Worm (Caenorhabditis elegans) whole organism, mixed stage, embryonic: ENCODE measurements around the gene ntr-2.

ENCODE experiments used
- ceh-43 ChIP-seq: fragments of 200-800 bp; sonication (Bioruptor generic); optimal IDR thresholded peaks from 2 replicates; lab custom pipeline; 2018; ENCODE audit warnings: mild to moderate bottlenecking, missing genetic modification characterization, moderate library complexity, missing compliant biosample characterization
- snpc-4 ChIP-seq: fragments of 150-350 bp; optimal IDR thresholded peaks from 2 replicates; lab custom pipeline; 2014; ENCODE audit warnings: missing biosample characterization, missing genetic modification characterization
- unc-62 ChIP-seq: fragments of 150-350 bp; optimal IDR thresholded peaks from 2 replicates; lab custom pipeline; 2014; ENCODE audit warnings: missing biosample characterization, missing genetic modification reagents, missing genetic modification characterization
- zip-8 ChIP-seq: fragments of 150-350 bp; optimal IDR thresholded peaks from 2 replicates; lab custom pipeline; 2014; ENCODE audit warnings: missing biosample characterization, missing genetic modification characterization

- TF ChIP-seq unc-62 (GFP tag; lab: Kevin White, UChicago) (no peak), ceh-43 (no peak), snpc-4 (no peak), zip-8 (tag; lab: Kevin White, UChicago) (no peak)
Measured at ce11 chrX:14903424-14903823, 25.3 kb downstream of the ntr-2 start.
